Fruit fly (Drosophila melanogaster) Kc167 (cell line): ENCODE data around the gene CG43800.

ENCODE experiments used
- Myc ChIP-seq: fragments of >200 bp; optimal IDR thresholded peaks from 2 replicates; lab custom pipeline; 2017; ENCODE audit warnings: missing external identifiers
- Sin3A ChIP-seq: fragments of >200 bp; optimal IDR thresholded peaks from 2 replicates; lab custom pipeline; 2018; ENCODE audit warnings: missing external identifiers
- insv ChIP-seq: fragments of >200 bp; optimal IDR thresholded peaks from 3 replicates; lab custom pipeline; 2018; ENCODE audit warnings: missing external identifiers

dm6 chr2L:7258105-7258504 is 25.5 kb upstream of the CG43800 start:
- TF ChIP-seq Myc (lab: Kevin White, UChicago) (no peak), Sin3A (lab: Kevin White, UChicago) (no peak), insv (no peak)
